Fruit fly (Drosophila melanogaster): Measurements from ENCODE around the gene bowl.

Gene bowl

dm6 chr2L:3832249-3832675 is 60.8 kb downstream of the bowl start (continued):
- TF ChIP-seq Hr78 (GFP tag; optimal IDR thresholded peaks at IDR 0.05) (peak in 1 of 2 experiments; percentile 94), CG14014 (GFP tag; IDR thresholded peaks at IDR 0.05) (peak; percentile 91), Abd-B (GFP tag; optimal IDR thresholded peaks at IDR 0.05) (peak; percentile 96), Hsf (GFP tag; optimal IDR thresholded peaks at IDR 0.05) (peak; percentile 96), Lim3 (GFP tag; IDR thresholded peaks at IDR 0.05) (peak; percentile 77), CG13123 (GFP tag; optimal IDR thresholded peaks at IDR 0.05) (peak; percentile 93), Neu2 (GFP tag; optimal IDR thresholded peaks at IDR 0.05; ENCODE audit: borderline replicate concordance) (peak; percentile 84), Nf-YC (tag; optimal IDR thresholded peaks at IDR 0.05) (peak; percentile 77), salm (tag; optimal IDR thresholded peaks at IDR 0.05) (peak; percentile 94), crc (GFP tag; optimal IDR thresholded peaks at IDR 0.05) (peak; percentile 91), Kr (GFP tag; optimal IDR thresholded peaks at IDR 0.05) (peak; percentile 96), run (tag; optimal IDR thresholded peaks at IDR 0.05) (peak; percentile 92), her (GFP tag; optimal IDR thresholded peaks at IDR 0.05) (peak; percentile 90), CG8944 (GFP tag; optimal IDR thresholded peaks at IDR 0.05) (peak; percentile 96), Sin3A (optimal IDR thresholded peaks at IDR 0.05) (no peak), CG6654 (GFP tag; optimal IDR thresholded peaks at IDR 0.05) (peak; percentile 91), CG31441 (GFP tag; IDR thresholded peaks at IDR 0.05) (peak; percentile 98), Aef1 (GFP tag; IDR thresholded peaks at IDR 0.05) (peak; percentile 89), vfl (GFP tag; optimal IDR thresholded peaks at IDR 0.05) (peak; percentile 83), CG15011 (GFP tag; optimal IDR thresholded peaks at IDR 0.05) (peak; percentile 87), tio (GFP tag; optimal IDR thresholded peaks at IDR 0.05) (peak; percentile 95), CG2202 (tag; optimal IDR thresholded peaks at IDR 0.05) (peak; percentile 98), CG11398 (GFP tag; optimal IDR thresholded peaks at IDR 0.05) (peak; percentile 93), CG12744 (GFP tag; optimal IDR thresholded peaks at IDR 0.05) (peak; percentile 91), CG4404 (GFP tag; IDR thresholded peaks at IDR 0.05) (peak; percentile 97), Atf3 (GFP tag; optimal IDR thresholded peaks at IDR 0.05) (peak; percentile 97), dan (GFP tag; IDR thresholded peaks at IDR 0.05) (peak; percentile 92), CG9876 (GFP tag; optimal IDR thresholded peaks at IDR 0.05) (peak; percentile 91), CG2120 (GFP tag; optimal IDR thresholded peaks at IDR 0.05) (peak; percentile 76), CG3726 (GFP tag; IDR thresholded peaks at IDR 0.05) (peak; percentile 95), pros (GFP tag; optimal IDR thresholded peaks at IDR 0.05) (peak; percentile 76), CG42726 (GFP tag; IDR thresholded peaks at IDR 0.05; ENCODE audit: partially characterized antibody) (0 out of 2 replicates have a peak, but pooled peaks have one; percentile 43), CG8765 (GFP tag; IDR thresholded peaks at IDR 0.05) (peak; percentile 96), crol (GFP tag; IDR thresholded peaks at IDR 0.05) (peak; percentile 93), insv (GFP tag; optimal IDR thresholded peaks at IDR 0.05) (peak; percentile 18 to 50), scrt (GFP tag; optimal IDR thresholded peaks at IDR 0.05) (peak; percentile 88), dmrt99B (tag; optimal IDR thresholded peaks at IDR 0.05) (peak; percentile 98), Nf-YA (GFP tag; IDR thresholded peaks at IDR 0.05) (peak; percentile 91), Lhr (GFP tag; optimal IDR thresholded peaks at IDR 0.05) (peak; percentile 97), CG30431 (GFP tag; optimal IDR thresholded peaks at IDR 0.05) (peak; percentile 99), slou (GFP tag; optimal IDR thresholded peaks at IDR 0.05) (peak; percentile 93), CG33213 (GFP tag; optimal IDR thresholded peaks at IDR 0.05) (peak; percentile 96), CG32767 (GFP tag; IDR thresholded peaks at IDR 0.05) (peak; percentile 92), CG18599 (GFP tag; optimal IDR thresholded peaks at IDR 0.05) (peak; percentile 95), Lpt (GFP tag; optimal IDR thresholded peaks at IDR 0.05) (no peak), ATbp (GFP tag; optimal IDR thresholded peaks at IDR 0.05) (peak; percentile 98), CHES-1-like (GFP tag; optimal IDR thresholded peaks at IDR 0.05) (peak; percentile 94), Ets97D (GFP tag; optimal IDR thresholded peaks at IDR 0.05) (peak; percentile 89), gfzf (GFP tag; optimal IDR thresholded peaks at IDR 0.05) (peak; percentile 29), ac (GFP tag; optimal IDR thresholded peaks at IDR 0.05) (peak; percentile 98), tgo (GFP tag; IDR thresholded peaks at IDR 0.05) (peak; percentile 95)

Data from whole organism, embryonic.